Fruit fly (Drosophila melanogaster) whole organism, embryonic: ENCODE measurements around the gene AP-2mu.
A peak's percentile ranks its signal among the peaks of the same experiment; 100 is the strongest.

Source experiments
- Ada2b ChIP-seq: fragments of 200-800 bp; sonication (Bioruptor generic); IDR thresholded peaks from 2 replicates; pipeline ENCODE4 v1.3.6; 2022; ENCODE audit warnings: missing biosample characterization, missing genetic modification characterization
- Asciz ChIP-seq: fragments of 200-800 bp; sonication (Bioruptor generic); optimal IDR thresholded peaks from 2 replicates; lab custom pipeline; 2017; ENCODE audit warnings: missing biosample characterization, mild to moderate bottlenecking, missing genetic modification characterization, missing genetic modification reagents
- BEAF-32 ChIP-seq: fragments of 200-800 bp; sonication (Bioruptor generic); optimal IDR thresholded peaks from 3 replicates; lab custom pipeline; 2017; ENCODE audit warnings: missing biosample characterization, missing genetic modification characterization, mild to moderate bottlenecking, moderate library complexity, missing genetic modification reagents
- Bteb2 ChIP-seq: fragments of 200-800 bp; sonication (Bioruptor generic); optimal IDR thresholded peaks from 2 replicates; lab custom pipeline; 2016; ENCODE audit warnings: missing biosample characterization, missing genetic modification characterization
- CG10147 ChIP-seq: fragments of 200-800 bp; sonication (Bioruptor generic); optimal IDR thresholded peaks from 2 replicates; lab custom pipeline; 2019; ENCODE audit warnings: missing biosample characterization, mild to moderate bottlenecking, missing genetic modification characterization, moderate library complexity
- CG13775 ChIP-seq: fragments of 200-800 bp; sonication (Bioruptor generic); optimal IDR thresholded peaks from 3 replicates; lab custom pipeline; 2017; ENCODE audit warnings: missing biosample characterization, mild to moderate bottlenecking, missing genetic modification characterization
- CG14050 ChIP-seq: fragments of 200-800 bp; sonication (Bioruptor generic); IDR thresholded peaks from 3 replicates; pipeline ENCODE4 v1.3.6; 2022; ENCODE audit warnings: missing biosample characterization, missing genetic modification characterization
- CG15514 ChIP-seq: fragments of 200-800 bp; sonication (Bioruptor generic); optimal IDR thresholded peaks from 3 replicates; lab custom pipeline; 2017; ENCODE audit warnings: missing biosample characterization, missing genetic modification characterization, mild to moderate bottlenecking, moderate library complexity, missing genetic modification reagents
- CG17359 ChIP-seq: fragments of 200-800 bp; sonication (Bioruptor generic); optimal IDR thresholded peaks from 3 replicates; lab custom pipeline; 2018; ENCODE audit warnings: missing biosample characterization, mild to moderate bottlenecking, missing genetic modification characterization, moderate library complexity
- CG1832 ChIP-seq: fragments of 200-800 bp; sonication (Bioruptor generic); optimal IDR thresholded peaks from 2 replicates; lab custom pipeline; 2017; ENCODE audit warnings: missing biosample characterization, mild to moderate bottlenecking, missing genetic modification characterization, inconsistent platforms
- CG18619 ChIP-seq: fragments of 200-800 bp; sonication (Bioruptor generic); optimal IDR thresholded peaks from 3 replicates; lab custom pipeline; 2017; ENCODE audit warnings: missing biosample characterization, mild to moderate bottlenecking, missing genetic modification characterization
- CG2712 ChIP-seq: fragments of 200-800 bp; optimal IDR thresholded peaks from 3 replicates; lab custom pipeline; 2019; ENCODE audit warnings: missing biosample characterization, mild to moderate bottlenecking, missing genetic modification characterization, moderate library complexity
- CG3065 ChIP-seq: fragments of 200-800 bp; sonication (Bioruptor generic); optimal IDR thresholded peaks from 2 replicates; lab custom pipeline; 2016; ENCODE audit warnings: missing biosample characterization, missing genetic modification characterization
- CG34376 ChIP-seq: fragments of 200-800 bp; sonication (Bioruptor generic); optimal IDR thresholded peaks from 2 replicates; lab custom pipeline; 2018; ENCODE audit warnings: missing biosample characterization, mild to moderate bottlenecking, missing genetic modification characterization
- CG4404 ChIP-seq: fragments of 200-800 bp; sonication (Bioruptor generic); IDR thresholded peaks from 2 replicates; pipeline ENCODE4 v1.3.6; 2022; ENCODE audit warnings: missing biosample characterization, missing genetic modification characterization
- CG4730 ChIP-seq: fragments of 200-800 bp; sonication (Bioruptor generic); IDR thresholded peaks from 2 replicates; pipeline ENCODE4 v1.3.6; 2022; ENCODE audit warnings: missing biosample characterization, missing genetic modification characterization
- CG6791 ChIP-seq: fragments of 200-800 bp; sonication (Bioruptor generic); IDR thresholded peaks from 3 replicates; pipeline ENCODE4 v1.3.6; 2022; ENCODE audit warnings: missing biosample characterization, missing genetic modification characterization; ENCODE audit not compliant: partially characterized antibody
- CG7556 ChIP-seq: fragments of 200-800 bp; sonication (Bioruptor generic); optimal IDR thresholded peaks from 2 replicates; lab custom pipeline; 2017; ENCODE audit warnings: missing biosample characterization, mild to moderate bottlenecking, missing genetic modification characterization
- CG7928 ChIP-seq: fragments of 200-800 bp; sonication (Bioruptor generic); optimal IDR thresholded peaks from 2 replicates; lab custom pipeline; 2017; ENCODE audit warnings: missing biosample characterization, mild to moderate bottlenecking, missing genetic modification characterization
- CG8388 ChIP-seq: fragments of 200-800 bp; sonication (Bioruptor generic); optimal IDR thresholded peaks from 2 replicates; lab custom pipeline; 2019; ENCODE audit warnings: missing biosample characterization, mild to moderate bottlenecking, missing genetic modification characterization, moderate library complexity
- Dfd ChIP-seq, 2 experiments: fragments of >200 bp; optimal IDR thresholded peaks; 2 replicates each; lab custom pipeline; 2017; ENCODE audit warnings: missing biosample characterization in 2 of 2, missing genetic modification characterization in 2 of 2
- ERR ChIP-seq: fragments of 200-800 bp; sonication (Bioruptor generic); optimal IDR thresholded peaks from 2 replicates; lab custom pipeline; 2016; ENCODE audit warnings: missing biosample characterization, missing genetic modification characterization
- Elba2 ChIP-seq: fragments of 200-800 bp; sonication (Bioruptor generic); optimal IDR thresholded peaks from 3 replicates; lab custom pipeline; 2016; ENCODE audit warnings: missing biosample characterization, missing genetic modification characterization
- Myb ChIP-seq: fragments of 200-800 bp; sonication (Bioruptor generic); optimal IDR thresholded peaks from 2 replicates; lab custom pipeline; 2016; ENCODE audit warnings: missing biosample characterization, missing genetic modification characterization
- NfI ChIP-seq: fragments of 200-800 bp; sonication (Bioruptor generic); optimal IDR thresholded peaks from 3 replicates; lab custom pipeline; 2018; ENCODE audit warnings: missing biosample characterization, mild to moderate bottlenecking, missing genetic modification characterization, moderate library complexity
- Ravus ChIP-seq: fragments of 200-800 bp; sonication (Bioruptor generic); IDR thresholded peaks from 2 replicates; pipeline ENCODE4 v1.3.6; 2022; ENCODE audit warnings: missing biosample characterization, missing genetic modification characterization
- Six4 ChIP-seq: fragments of 200-800 bp; sonication (Bioruptor generic); optimal IDR thresholded peaks from 2 replicates; lab custom pipeline; 2016; ENCODE audit warnings: missing biosample characterization, missing genetic modification characterization
- Ssrp ChIP-seq: fragments of 200-800 bp; sonication (Bioruptor generic); optimal IDR thresholded peaks from 2 replicates; lab custom pipeline; 2018; ENCODE audit warnings: missing biosample characterization, mild to moderate bottlenecking, missing genetic modification characterization, moderate library complexity
- TFAM ChIP-seq: fragments of 200-800 bp; sonication (Bioruptor generic); optimal IDR thresholded peaks from 2 replicates; lab custom pipeline; 2017; ENCODE audit warnings: missing biosample characterization, missing genetic modification characterization, inconsistent platforms
- Taf1 ChIP-seq: fragments of 200-800 bp; sonication (Bioruptor generic); IDR thresholded peaks from 2 replicates; pipeline ENCODE4 v1.3.6; 2022; ENCODE audit warnings: missing biosample characterization, missing genetic modification characterization
- ase ChIP-seq: fragments of 200-800 bp; sonication (Bioruptor generic); IDR thresholded peaks from 3 replicates; pipeline ENCODE4 v1.3.6; 2022; ENCODE audit warnings: missing biosample characterization, missing genetic modification characterization
- az2 ChIP-seq: fragments of 200-800 bp; sonication (Bioruptor generic); optimal IDR thresholded peaks from 3 replicates; lab custom pipeline; 2016; ENCODE audit warnings: missing biosample characterization, missing genetic modification characterization
- chm ChIP-seq: fragments of 200-800 bp; sonication (Bioruptor generic); IDR thresholded peaks from 2 replicates; pipeline ENCODE4 v1.3.6; 2022; ENCODE audit warnings: missing biosample characterization, missing genetic modification characterization
- fd102C ChIP-seq: fragments of 200-800 bp; sonication (Bioruptor generic); optimal IDR thresholded peaks from 2 replicates; lab custom pipeline; 2018; ENCODE audit warnings: missing biosample characterization, mild to moderate bottlenecking, missing genetic modification characterization, moderate library complexity
- hb ChIP-seq: fragments of 200-800 bp; sonication (Bioruptor generic); IDR thresholded peaks from 3 replicates; pipeline ENCODE4 v1.3.6; 2022; ENCODE audit warnings: missing biosample characterization, missing genetic modification characterization; ENCODE audit not compliant: partially characterized antibody
- hkb ChIP-seq, 2 experiments: fragments of 200-800 bp in 1 of 2; fragments of >200 bp in 1 of 2; sonication (Bioruptor generic) in 1 of 2; IDR thresholded peaks in 1 of 2; optimal IDR thresholded peaks in 1 of 2; 2 replicates each; pipeline versions ENCODE4 v1.3.6 to Lab custom; 2017 to 2022; ENCODE audit warnings: missing biosample characterization in 1 of 2, missing genetic modification characterization in 1 of 2
- luna ChIP-seq: fragments of 200-800 bp; sonication (Bioruptor generic); optimal IDR thresholded peaks from 2 replicates; lab custom pipeline; 2016; ENCODE audit warnings: missing biosample characterization, missing genetic modification characterization
- mld ChIP-seq: fragments of 200-800 bp; sonication (Bioruptor generic); IDR thresholded peaks from 3 replicates; pipeline ENCODE4 v1.3.6; 2022; ENCODE audit warnings: missing biosample characterization, missing genetic modification characterization; ENCODE audit not compliant: partially characterized antibody
- nau ChIP-seq: fragments of 200-800 bp; sonication (Bioruptor generic); optimal IDR thresholded peaks from 3 replicates; lab custom pipeline; 2017; ENCODE audit warnings: missing biosample characterization, mild to moderate bottlenecking, missing genetic modification characterization, missing genetic modification reagents
- nom ChIP-seq: fragments of 200-800 bp; sonication (Bioruptor generic); optimal IDR thresholded peaks from 2 replicates; lab custom pipeline; 2017; ENCODE audit warnings: missing biosample characterization, missing genetic modification characterization, mild to moderate bottlenecking, moderate library complexity, missing genetic modification reagents
- pfk ChIP-seq: fragments of 200-800 bp; sonication (Bioruptor generic); optimal IDR thresholded peaks from 2 replicates; lab custom pipeline; 2018; ENCODE audit warnings: missing biosample characterization, mild to moderate bottlenecking, missing genetic modification characterization, moderate library complexity
- phol ChIP-seq: fragments of 200-800 bp; sonication (Bioruptor generic); optimal IDR thresholded peaks from 3 replicates; lab custom pipeline; 2018; ENCODE audit warnings: missing biosample characterization, mild to moderate bottlenecking, missing genetic modification characterization, moderate library complexity
- repo ChIP-seq: fragments of 200-800 bp; sonication (Bioruptor generic); optimal IDR thresholded peaks from 2 replicates; lab custom pipeline; 2016; ENCODE audit warnings: missing biosample characterization, missing genetic modification characterization
- salm ChIP-seq: fragments of 200-800 bp; sonication (Bioruptor generic); optimal IDR thresholded peaks from 2 replicates; lab custom pipeline; 2018; ENCODE audit warnings: missing biosample characterization, mild to moderate bottlenecking, missing genetic modification characterization
- sima ChIP-seq: fragments of 200-800 bp; sonication (Bioruptor generic); optimal IDR thresholded peaks from 2 replicates; lab custom pipeline; 2016; ENCODE audit warnings: missing biosample characterization, missing genetic modification characterization
- slp2 ChIP-seq: fragments of 200-800 bp; sonication (Bioruptor generic); optimal IDR thresholded peaks from 2 replicates; lab custom pipeline; 2016; ENCODE audit warnings: missing biosample characterization, missing genetic modification characterization
- sr ChIP-seq: fragments of 200-800 bp; sonication (Bioruptor generic); IDR thresholded peaks from 3 replicates; pipeline ENCODE4 v1.3.6; 2022; ENCODE audit warnings: missing biosample characterization, missing genetic modification characterization
- tll ChIP-seq, 2 experiments: fragments of 200-800 bp in 1 of 2; fragments of >200 bp in 1 of 2; sonication (Bioruptor generic) in 1 of 2; optimal IDR thresholded peaks; 2 replicates each; lab custom pipeline; 2017 to 2019; ENCODE audit warnings: missing biosample characterization in 2 of 2, missing genetic modification characterization in 2 of 2, mild to moderate bottlenecking in 1 of 2, moderate library complexity in 1 of 2
- toy ChIP-seq: fragments of 200-800 bp; sonication (Bioruptor generic); IDR thresholded peaks from 2 replicates; pipeline ENCODE4 v1.3.6; 2022; ENCODE audit warnings: missing biosample characterization, missing genetic modification characterization
- trem ChIP-seq: fragments of 200-800 bp; optimal IDR thresholded peaks from 3 replicates; lab custom pipeline; 2019; ENCODE audit warnings: missing biosample characterization, mild to moderate bottlenecking, missing genetic modification characterization, moderate library complexity

AP-2mu gene

dm6 chr3R:22487037-22487492 lies 24.8 kb downstream of the AP-2mu start, which contains the start of gene Pfdn5 (continued):
- TF ChIP-seq phol (tag; lab: Kevin White, UChicago) (peak; percentile 53), mld (GFP tag; lab: Robert Waterston, UW) (peak; percentile 87), CG17359 (tag; lab: Kevin White, UChicago) (no peak), CG14050 (GFP tag; lab: Robert Waterston, UW) (no peak), CG1832 (GFP tag; lab: Kevin White, UChicago) (no peak), fd102C (no peak), ERR (GFP tag; lab: Kevin White, UChicago) (no peak), CG13775 (GFP tag; lab: Kevin White, UChicago) (no peak), CG2712 (tag; lab: Kevin White, UChicago) (no peak), Myb (GFP tag; lab: Kevin White, UChicago) (peak; percentile 76), sr (peak; percentile 43; the same call in 1 of the 3 replicates), Taf1 (GFP tag; lab: Robert Waterston, UW) (no peak), Ada2b (GFP tag; lab: Robert Waterston, UW) (no peak), CG10147 (GFP tag; lab: Kevin White, UChicago) (no peak), TFAM (GFP tag; lab: Kevin White, UChicago) (no peak), CG34376 (GFP tag; lab: Kevin White, UChicago) (no peak), ase (GFP tag; lab: Robert Waterston, UW) (no peak), NfI (GFP tag; lab: Kevin White, UChicago) (no peak), salm (no peak), tll (GFP tag; optimal IDR thresholded peaks at IDR 0.05; lab: Kevin White, UChicago) (no peak), trem (tag; lab: Kevin White, UChicago) (peak; percentile 78), Six4 (GFP tag; lab: Kevin White, UChicago) (no peak), hkb (optimal IDR thresholded peaks at IDR 0.05; lab: Kevin White, UChicago) (no peak), hkb (GFP tag; IDR thresholded peaks at IDR 0.05; lab: Robert Waterston, UW) (no peak), chm (no peak), pfk (GFP tag; lab: Kevin White, UChicago) (no peak), hb (GFP tag; lab: Robert Waterston, UW) (peak; percentile 86), CG8388 (GFP tag; lab: Kevin White, UChicago) (no peak), az2 (GFP tag; lab: Kevin White, UChicago) (no peak), luna (GFP tag; lab: Kevin White, UChicago) (no peak), Ravus (no peak), Asciz (GFP tag; lab: Kevin White, UChicago) (no peak), nom (GFP tag; lab: Kevin White, UChicago) (no peak), BEAF-32 (GFP tag; lab: Kevin White, UChicago) (peak; percentile 73), CG7928 (GFP tag; lab: Kevin White, UChicago) (peak; percentile 53), Dfd (GFP tag; optimal IDR thresholded peaks at IDR 0.05; lab: Kevin White, UChicago) (no peak), CG4730 (GFP tag; lab: Robert Waterston, UW) (no peak), nau (GFP tag; lab: Kevin White, UChicago) (no peak), slp2 (GFP tag; lab: Kevin White, UChicago) (no peak), CG15514 (peak; percentile 73), CG6791 (peak; percentile 90), CG3065 (GFP tag; lab: Kevin White, UChicago) (no peak), CG18619 (GFP tag; lab: Kevin White, UChicago) (no peak), Bteb2 (GFP tag; lab: Kevin White, UChicago) (peak; percentile 7), CG7556 (GFP tag; lab: Kevin White, UChicago) (no peak), CG4404 (GFP tag; lab: Robert Waterston, UW) (no peak), Ssrp (no peak), toy (GFP tag; lab: Robert Waterston, UW) (no peak), sima (GFP tag; lab: Kevin White, UChicago) (no peak), Elba2 (GFP tag; lab: Kevin White, UChicago) (peak; percentile 32), repo (GFP tag; lab: Kevin White, UChicago) (no peak)
